Worm (Caenorhabditis elegans): ENCODE data around the gene H40L08.3.

- no peak for TF ChIP-seq W03F9.2 (tag; optimal IDR thresholded peaks at IDR 0.05)
- no peak for TF ChIP-seq him-1 (tag; optimal IDR thresholded peaks at IDR 0.05)
- TF ChIP-seq dao-5 (tag; optimal IDR thresholded peaks at IDR 0.05), result no peak
Measured at ce11 chrX:15079406-15079805, 3.5 kb upstream of the H40L08.3 start.

Measured in whole organism, L4/young adult.